Fruit fly (Drosophila melanogaster) Kc167 (cell line): ENCODE measurements around the gene CG11899.

Experiments used
- Myc ChIP-seq: fragments of >200 bp; optimal IDR thresholded peaks from 2 replicates; lab custom pipeline; 2017; ENCODE audit warnings: missing external identifiers
- Sin3A ChIP-seq: fragments of >200 bp; optimal IDR thresholded peaks from 2 replicates; lab custom pipeline; 2018; ENCODE audit warnings: missing external identifiers
- h ChIP-seq: fragments of >200 bp; optimal IDR thresholded peaks from 3 replicates; lab custom pipeline; 2018; ENCODE audit warnings: missing external identifiers
- insv ChIP-seq: fragments of >200 bp; optimal IDR thresholded peaks from 3 replicates; lab custom pipeline; 2018; ENCODE audit warnings: missing external identifiers
- psq ChIP-seq: fragments of >200 bp; optimal IDR thresholded peaks from 2 replicates; lab custom pipeline; 2017; ENCODE audit warnings: missing external identifiers
- ttk ChIP-seq: sonication (Bioruptor generic); optimal IDR thresholded peaks from 2 replicates; lab custom pipeline; 2017; ENCODE audit warnings: missing external identifiers

Gene CG11899

DNA sequence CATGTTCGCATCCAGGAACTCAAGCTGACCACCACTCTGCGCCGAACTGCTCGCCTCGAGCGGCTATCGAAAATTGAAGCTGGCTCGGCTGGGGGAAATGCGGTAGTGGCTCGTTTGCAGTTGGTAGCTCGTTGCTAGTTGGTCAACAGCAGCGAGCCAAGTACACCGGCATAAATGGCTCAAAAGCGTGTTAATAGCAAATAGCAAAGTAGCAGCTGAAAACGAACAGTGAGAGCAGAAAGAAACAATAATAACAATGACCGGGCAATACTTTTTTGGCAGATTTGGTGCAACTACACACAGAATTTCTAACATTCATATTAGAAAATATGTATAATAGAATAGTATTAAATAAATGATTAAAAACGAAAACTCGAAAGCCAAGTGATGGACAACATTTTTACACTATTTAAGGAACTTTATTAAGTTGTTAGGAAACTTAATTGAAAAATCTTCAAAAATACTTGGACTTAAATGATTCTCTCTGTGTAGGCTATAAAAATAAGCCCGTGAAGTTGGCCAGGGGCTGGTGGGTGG is 27.5 kb downstream of the CG11899 start, which contains the start of gene CG14507:
Gene CG14507, minus strand, starts transcription at position 51 of the 537 bp plus-strand sequence.
- TF ChIP-seq h (lab: Kevin White, UChicago) (no peak), Myc (no peak), insv (lab: Kevin White, UChicago) (no peak), psq (lab: Kevin White, UChicago) (no peak), Sin3A (lab: Kevin White, UChicago) (no peak), ttk (lab: Kevin White, UChicago) (no peak)

- TF ChIP-seq h (lab: Kevin White, UChicago) (no peak), Myc (no peak), ttk (lab: Kevin White, UChicago) (no peak), Sin3A (lab: Kevin White, UChicago) (no peak), insv (lab: Kevin White, UChicago) (no peak), psq (lab: Kevin White, UChicago) (peak; percentile 60)
Observed at dm6 chr3R:29228745-29229448, 28.6 kb downstream of the CG11899 start, which contains the start of gene Usp1. TSS of gene Usp1 (plus strand) at chr3R:29229161.

- TF ChIP-seq Sin3A (lab: Kevin White, UChicago) = no peak
- peak; percentile 80 for TF ChIP-seq ttk (lab: Kevin White, UChicago)
Observed at dm6 chr3R:29229958-29230357, 29.7 kb downstream of the CG11899 start.

dm6 chr3R:29230552-29231102 is 30.4 kb downstream of the CG11899 start:
- TF ChIP-seq psq (lab: Kevin White, UChicago) (no peak), h (lab: Kevin White, UChicago) (no peak), insv (lab: Kevin White, UChicago) (no peak), Sin3A (lab: Kevin White, UChicago) (no peak), ttk (lab: Kevin White, UChicago) (no peak), Myc (no peak)

DNA sequence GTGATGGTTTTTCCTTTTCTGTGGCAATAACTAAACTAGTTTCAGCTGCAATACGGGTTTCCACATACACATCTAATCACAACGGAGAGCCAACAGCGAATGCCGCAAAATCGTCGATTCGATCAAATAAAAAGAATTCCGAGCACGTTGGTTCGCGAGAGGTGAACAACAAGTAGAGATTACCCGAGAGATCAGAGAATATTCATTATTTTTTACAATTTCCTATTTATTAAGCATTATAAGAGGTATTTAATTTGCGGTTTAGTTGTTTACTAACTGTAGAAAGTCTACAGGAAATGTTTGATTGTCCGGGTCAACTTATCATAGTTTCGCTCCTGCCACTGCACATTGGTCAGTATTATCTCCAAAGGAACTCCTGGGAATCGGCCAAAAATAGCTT is 38.4 kb downstream of the CG11899 start, which contains the start of gene CG11951:
Gene CG11951, minus strand, starts transcription at position 101 of the 400 bp plus-strand sequence.
- TF ChIP-seq h (lab: Kevin White, UChicago) (no peak), Myc (no peak), insv (lab: Kevin White, UChicago) (no peak), Sin3A (lab: Kevin White, UChicago) (no peak), psq (lab: Kevin White, UChicago) (no peak), ttk (lab: Kevin White, UChicago) (no peak)

DNA sequence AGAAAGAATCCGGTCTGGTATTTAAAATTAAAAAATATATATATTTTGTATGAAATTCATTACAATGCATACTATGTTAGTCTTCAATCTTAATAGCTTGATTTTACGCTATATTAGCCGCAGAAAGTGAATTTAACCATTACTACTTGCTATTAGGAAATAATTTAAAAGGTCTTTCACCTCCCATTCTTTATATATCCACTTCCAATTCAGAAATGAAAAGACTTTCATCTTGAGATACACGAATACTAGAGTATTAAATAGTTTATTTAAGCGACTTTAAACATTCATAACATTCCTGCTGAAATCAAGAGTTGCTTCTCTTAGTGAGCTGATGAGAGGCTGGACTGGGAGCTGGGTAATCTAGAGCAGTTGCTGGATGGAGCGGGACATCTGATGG is 44.5 kb downstream of the CG11899 start, which contains the start of gene CG31445:
Gene CG31445, minus strand, starts transcription at position 101 of the 400 bp plus-strand sequence.
- TF ChIP-seq psq (lab: Kevin White, UChicago) (no peak), insv (lab: Kevin White, UChicago) (no peak), Myc (no peak), h (lab: Kevin White, UChicago) (no peak), ttk (lab: Kevin White, UChicago) (no peak), Sin3A (lab: Kevin White, UChicago) (no peak)

- TF ChIP-seq Sin3A (lab: Kevin White, UChicago) (no peak), h (lab: Kevin White, UChicago) (no peak), Myc (no peak), insv (lab: Kevin White, UChicago) (no peak), ttk (lab: Kevin White, UChicago) (no peak), psq (lab: Kevin White, UChicago) (no peak)
Observed at dm6 chr3R:29250272-29251018, 50.2 kb downstream of the CG11899 start, which contains the start of gene SP1029. TSS of gene SP1029 (minus strand) at chr3R:29250451.
